Fruit fly (Drosophila melanogaster): ENCODE results near the gene CG10646.

The CG10646 gene

dm6 chr3L:12514762-12515215, 11.1 kb upstream of the CG10646 start, which contains the start of the genes sti and tral (continued):
- TF ChIP-seq Fer3 (tag; optimal IDR thresholded peaks at IDR 0.05), result peak; percentile 87
- TF ChIP-seq gfzf (GFP tag; optimal IDR thresholded peaks at IDR 0.05), result peak; percentile 46
- TF ChIP-seq HmgD (GFP tag; optimal IDR thresholded peaks at IDR 0.05), result peak; percentile 93
- peak; percentile 51 for TF ChIP-seq nom (GFP tag; optimal IDR thresholded peaks at IDR 0.05)
- TF ChIP-seq sima (GFP tag; optimal IDR thresholded peaks at IDR 0.05), result peak; percentile 42
- TF ChIP-seq Lhr (GFP tag; optimal IDR thresholded peaks at IDR 0.05), result peak; percentile 79
- peak; percentile 69 for TF ChIP-seq CG17912 (GFP tag; optimal IDR thresholded peaks at IDR 0.05)
- TF ChIP-seq luna (GFP tag; optimal IDR thresholded peaks at IDR 0.05), result peak; percentile 88
- peak; percentile 39 for TF ChIP-seq CG2875 (GFP tag; optimal IDR thresholded peaks at IDR 0.05)
- peak; percentile 35 for TF ChIP-seq CG12071 (GFP tag; optimal IDR thresholded peaks at IDR 0.05)
- TF ChIP-seq CG32772 (GFP tag; IDR thresholded peaks at IDR 0.05), result peak; percentile 79
- TF ChIP-seq CG5245 (GFP tag; optimal IDR thresholded peaks at IDR 0.05), result peak; percentile 86
- no peak for TF ChIP-seq CG11504 (tag; optimal IDR thresholded peaks at IDR 0.05)
- peak; percentile 84 for TF ChIP-seq CG11723 (GFP tag; optimal IDR thresholded peaks at IDR 0.05)
- TF ChIP-seq CG10565 (GFP tag; optimal IDR thresholded peaks at IDR 0.05), result peak; percentile 59
- peak; percentile 41; the same call in 1 of the 3 replicates for TF ChIP-seq CG16813 (GFP tag; IDR thresholded peaks at IDR 0.05; ENCODE audit: partially characterized antibody)
- peak; percentile 94 for TF ChIP-seq slbo (GFP tag; IDR thresholded peaks at IDR 0.05)
- peak; percentile 91 for TF ChIP-seq CG17829 (tag; optimal IDR thresholded peaks at IDR 0.05)
- no peak for TF ChIP-seq pan (optimal IDR thresholded peaks at IDR 0.05)
- TF ChIP-seq pan (GFP tag; optimal IDR thresholded peaks at IDR 0.05 in 1 of 2, IDR thresholded peaks at IDR 0.05 in 1 of 2), result peak in 1 of 2 experiments; percentile 86
- TF ChIP-seq nerfin-2 (GFP tag; IDR thresholded peaks at IDR 0.05; ENCODE audit: partially characterized antibody), result 0 out of 2 replicates have a peak, but pooled peaks have one; percentile 31
- TF ChIP-seq ewg (GFP tag; optimal IDR thresholded peaks at IDR 0.05), result peak; percentile 81
- no peak for TF ChIP-seq Dfd (GFP tag; optimal IDR thresholded peaks at IDR 0.05)
- peak; percentile 76 for TF ChIP-seq CG10979 (tag; optimal IDR thresholded peaks at IDR 0.05)
- TF ChIP-seq CG3838 (GFP tag; optimal IDR thresholded peaks at IDR 0.05), result peak; percentile 44
- TF ChIP-seq CG14965 (GFP tag; optimal IDR thresholded peaks at IDR 0.05; ENCODE audit: borderline replicate concordance), result peak; percentile 31
- peak; percentile 84 for TF ChIP-seq Aef1 (GFP tag; IDR thresholded peaks at IDR 0.05)
- peak; percentile 41 for TF ChIP-seq CG4707 (GFP tag; optimal IDR thresholded peaks at IDR 0.05)
- peak; percentile 100 for TF ChIP-seq CG7928 (GFP tag; optimal IDR thresholded peaks at IDR 0.05)
- TF ChIP-seq gsb-n (tag; optimal IDR thresholded peaks at IDR 0.05), result no peak
- no peak for TF ChIP-seq CG1832 (GFP tag; optimal IDR thresholded peaks at IDR 0.05)
- TF ChIP-seq dmrt11E (tag; optimal IDR thresholded peaks at IDR 0.05), result peak; percentile 75
- peak; percentile 100 for TF ChIP-seq Ets65A (GFP tag)
- peak; percentile 93 for TF ChIP-seq vfl (GFP tag; optimal IDR thresholded peaks at IDR 0.05)
- peak; percentile 91 for TF ChIP-seq CG4424 (GFP tag; optimal IDR thresholded peaks at IDR 0.05)
- TF ChIP-seq Gug (GFP tag; IDR thresholded peaks at IDR 0.05), result peak; percentile 91
- TF ChIP-seq repo (GFP tag; optimal IDR thresholded peaks at IDR 0.05), result peak; percentile 86
- peak; percentile 68 for TF ChIP-seq CG17328 (GFP tag; IDR thresholded peaks at IDR 0.05)
- TF ChIP-seq CG42726 (GFP tag; IDR thresholded peaks at IDR 0.05; ENCODE audit: partially characterized antibody), result no peak; the same call in 1 of the 2 replicates
- peak; percentile 79 for TF ChIP-seq CG15696 (tag; optimal IDR thresholded peaks at IDR 0.05)
- TF ChIP-seq BEAF-32 (GFP tag; optimal IDR thresholded peaks at IDR 0.05), result peak; percentile 58
- peak; percentile 91 for TF ChIP-seq da (GFP tag; optimal IDR thresholded peaks at IDR 0.05)
- peak; percentile 87 for TF ChIP-seq CG6272 (GFP tag; IDR thresholded peaks at IDR 0.05)
- peak; percentile 67 for TF ChIP-seq CG7556 (GFP tag; optimal IDR thresholded peaks at IDR 0.05)
- TF ChIP-seq sob (GFP tag; IDR thresholded peaks at IDR 0.05), result peak; percentile 91
- peak; percentile 57; the same call in 1 of the 2 replicates for TF ChIP-seq Nf-YA (GFP tag; IDR thresholded peaks at IDR 0.05)
- no peak for TF ChIP-seq inv (GFP tag; IDR thresholded peaks at IDR 0.05; ENCODE audit: partially characterized antibody)
- TF ChIP-seq CG18011 (GFP tag; optimal IDR thresholded peaks at IDR 0.05), result peak; percentile 82
- TF ChIP-seq chinmo (GFP tag; IDR thresholded peaks at IDR 0.05; ENCODE audit: partially characterized antibody), result 0 out of 4 replicates have a peak, but pooled peaks have one; percentile 16
